Fruit fly (Drosophila melanogaster): ENCODE data around the gene CG15892.

The CG15892 gene

dm6 chrX:6338738-6339614 is 44.8 kb upstream of the CG15892 start (continued):
- TF ChIP-seq Eip75B (GFP tag; optimal IDR thresholded peaks at IDR 0.05) (peak; percentile 60), CG10669 (GFP tag; optimal IDR thresholded peaks at IDR 0.05) (peak; percentile 63), Sox102F (GFP tag; optimal IDR thresholded peaks at IDR 0.05) (peak; percentile 47), OdsH (GFP tag; optimal IDR thresholded peaks at IDR 0.05) (peak; percentile 54), acj6 (GFP tag; optimal IDR thresholded peaks at IDR 0.05) (peak; percentile 55), CG15336 (GFP tag; IDR thresholded peaks at IDR 0.05) (peak; percentile 32; the same call in 1 of the 2 replicates), cyc (GFP tag; optimal IDR thresholded peaks at IDR 0.05) (peak; percentile 48), eg (GFP tag; IDR thresholded peaks at IDR 0.05) (peak; percentile 38; the same call in 1 of the 3 replicates), Smox (GFP tag; optimal IDR thresholded peaks at IDR 0.05) (peak; percentile 57), Hr38 (GFP tag; optimal IDR thresholded peaks at IDR 0.05) (no peak), spab (GFP tag; optimal IDR thresholded peaks at IDR 0.05) (peak; percentile 35), dsx (GFP tag; optimal IDR thresholded peaks at IDR 0.05; ENCODE audit: poor library complexity, severe bottlenecking) (peak; percentile 27), CG3919 (GFP tag; optimal IDR thresholded peaks at IDR 0.05) (peak; percentile 47), Met (GFP tag; optimal IDR thresholded peaks at IDR 0.05) (peak; percentile 70), vri (GFP tag; optimal IDR thresholded peaks at IDR 0.05) (peak; percentile 9), CG11294 (GFP tag; IDR thresholded peaks at IDR 0.05) (peak; percentile 56), CG31627 (GFP tag; optimal IDR thresholded peaks at IDR 0.05) (peak; percentile 64), ss (GFP tag; optimal IDR thresholded peaks at IDR 0.05) (peak; percentile 22 to 46), net (GFP tag; optimal IDR thresholded peaks at IDR 0.05) (peak; percentile 58)

- TF ChIP-seq vri (GFP tag; optimal IDR thresholded peaks at IDR 0.05) (peak; percentile 16), svp (GFP tag) (peak; percentile 75), CG10669 (GFP tag; optimal IDR thresholded peaks at IDR 0.05) (no peak)
Observed at dm6 chrX:6337702-6338101, 43.6 kb upstream of the CG15892 start, which contains the start of gene CG3842. CG3842 (plus strand) TSS chrX:6337762.

dm6 chrX:6334945-6335344 is 40.8 kb upstream of the CG15892 start:
- TF ChIP-seq eg (GFP tag; IDR thresholded peaks at IDR 0.05) (no peak), Blimp-1 (GFP tag; optimal IDR thresholded peaks at IDR 0.05) (no peak), Hr38 (GFP tag; optimal IDR thresholded peaks at IDR 0.05) (no peak), Eip78C (GFP tag) (no peak), Ets21C (GFP tag; optimal IDR thresholded peaks at IDR 0.05) (no peak), CG8119 (GFP tag; IDR thresholded peaks at IDR 0.05) (no peak)

dm6 chrX:6332988-6333719 is 39.0 kb upstream of the CG15892 start:
- TF ChIP-seq spab (GFP tag; optimal IDR thresholded peaks at IDR 0.05) (peak; percentile 39), Hr38 (GFP tag; optimal IDR thresholded peaks at IDR 0.05) (no peak), Sox15 (GFP tag; optimal IDR thresholded peaks at IDR 0.05) (no peak), Ets96B (tag; optimal IDR thresholded peaks at IDR 0.05) (peak; percentile 18), CG8632 (GFP tag; optimal IDR thresholded peaks at IDR 0.05) (no peak), Eip75B (GFP tag; optimal IDR thresholded peaks at IDR 0.05) (peak; percentile 40), CG15336 (GFP tag; IDR thresholded peaks at IDR 0.05) (peak; percentile 41; the same call in 1 of the 2 replicates), CG6276 (GFP tag; optimal IDR thresholded peaks at IDR 0.05) (peak; percentile 20), CG3919 (GFP tag; optimal IDR thresholded peaks at IDR 0.05) (peak; percentile 35), CG9139 (GFP tag; optimal IDR thresholded peaks at IDR 0.05) (no peak), pdm3 (GFP tag; optimal IDR thresholded peaks at IDR 0.05) (peak; percentile 48), CG8119 (GFP tag; IDR thresholded peaks at IDR 0.05) (0 out of 3 replicates have a peak, but pooled peaks have one; percentile 17), CG8319 (GFP tag; optimal IDR thresholded peaks at IDR 0.05) (peak; percentile 9), CG32006 (GFP tag; optimal IDR thresholded peaks at IDR 0.05) (peak; percentile 63), eg (GFP tag; IDR thresholded peaks at IDR 0.05) (peak; percentile 35; the same call in 2 of the 3 replicates), CG11294 (GFP tag; IDR thresholded peaks at IDR 0.05) (no peak), CG10631 (GFP tag; optimal IDR thresholded peaks at IDR 0.05) (peak; percentile 20), cyc (GFP tag; optimal IDR thresholded peaks at IDR 0.05) (no peak), CG3032 (tag; optimal IDR thresholded peaks at IDR 0.05) (no peak), CG11762 (GFP tag; optimal IDR thresholded peaks at IDR 0.05; ENCODE audit: insufficient read depth) (peak; percentile 20), Met (GFP tag; optimal IDR thresholded peaks at IDR 0.05) (peak; percentile 10), CG10669 (GFP tag; optimal IDR thresholded peaks at IDR 0.05) (peak; percentile 14), CG31627 (GFP tag; optimal IDR thresholded peaks at IDR 0.05) (no peak), Sox102F (GFP tag; optimal IDR thresholded peaks at IDR 0.05) (peak; percentile 23), CG34406 (GFP tag; optimal IDR thresholded peaks at IDR 0.05) (peak; percentile 2), Eip78C (GFP tag) (peak; percentile 62), achi (GFP tag; optimal IDR thresholded peaks at IDR 0.05) (peak; percentile 26), svp (GFP tag) (peak; percentile 86), net (GFP tag; optimal IDR thresholded peaks at IDR 0.05) (peak; percentile 30), CG11902 (GFP tag; optimal IDR thresholded peaks at IDR 0.05) (no peak), Smox (GFP tag; optimal IDR thresholded peaks at IDR 0.05) (peak; percentile 29), CG6163 (GFP tag; IDR thresholded peaks at IDR 0.05) (0 out of 3 replicates have a peak, but pooled peaks have one; percentile 21)
